Worm (Caenorhabditis elegans) whole organism, early embryonic: ENCODE measurements around the gene atp-2.

ENCODE experiments used
- B0310.2 ChIP-seq: sonication (generic microtip); optimal IDR thresholded peaks from 2 replicates; lab custom pipeline; 2016; ENCODE audit warnings: mild to moderate bottlenecking, missing genetic modification characterization, missing compliant biosample characterization
- F13C5.2 ChIP-seq: sonication (generic microtip); optimal IDR thresholded peaks from 2 replicates; lab custom pipeline; 2017; ENCODE audit warnings: mild to moderate bottlenecking, missing genetic modification characterization, inconsistent platforms, missing compliant biosample characterization
- aly-1 ChIP-seq: sonication (generic microtip); optimal IDR thresholded peaks from 2 replicates; lab custom pipeline; 2016; ENCODE audit warnings: missing genetic modification characterization, missing compliant biosample characterization
- ama-1 ChIP-seq: fragments of 150-350 bp; optimal IDR thresholded peaks from 2 replicates; lab custom pipeline; 2014
- ceh-13 ChIP-seq: fragments of 200-800 bp; sonication (Bioruptor generic); optimal IDR thresholded peaks from 2 replicates; lab custom pipeline; 2018; ENCODE audit warnings: mild to moderate bottlenecking, missing genetic modification characterization, missing compliant biosample characterization
- ceh-36 ChIP-seq: sonication (generic microtip); optimal IDR thresholded peaks from 2 replicates; lab custom pipeline; 2016; ENCODE audit warnings: missing genetic modification characterization, inconsistent platforms, missing compliant biosample characterization
- ets-7 ChIP-seq: sonication (generic microtip); optimal IDR thresholded peaks from 2 replicates; lab custom pipeline; 2016; ENCODE audit warnings: missing genotype, missing genetic modification characterization, missing compliant biosample characterization
- flt-1 ChIP-seq: fragments of 200-800 bp; sonication (Bioruptor generic); IDR thresholded peaks from 2 replicates; pipeline ENCODE4 v1.3.6; 2022; ENCODE audit warnings: missing genetic modification characterization, missing compliant biosample characterization
- hmbx-1 ChIP-seq: sonication (generic microtip); optimal IDR thresholded peaks from 2 replicates; lab custom pipeline; 2016; ENCODE audit warnings: mild to moderate bottlenecking, missing genetic modification characterization, missing compliant biosample characterization
- hmg-4 ChIP-seq: fragments of 200-800 bp; sonication (Bioruptor generic); optimal IDR thresholded peaks from 2 replicates; lab custom pipeline; 2018; ENCODE audit warnings: mild to moderate bottlenecking, missing genetic modification characterization, missing compliant biosample characterization
- hnd-1 ChIP-seq: sonication (generic microtip); optimal IDR thresholded peaks from 2 replicates; lab custom pipeline; 2016; ENCODE audit warnings: missing genetic modification characterization, missing compliant biosample characterization
- pes-1 ChIP-seq: fragments of 200-800 bp; sonication (Bioruptor generic); IDR thresholded peaks from 2 replicates; pipeline ENCODE4 v1.3.6; 2022; ENCODE audit warnings: missing genetic modification reagents, missing genetic modification characterization, missing compliant biosample characterization
- scrt-1 ChIP-seq: fragments of 200-800 bp; sonication (Bioruptor generic); IDR thresholded peaks from 2 replicates; pipeline ENCODE4 v1.3.6; 2022; ENCODE audit warnings: missing genetic modification characterization, missing compliant biosample characterization
- sea-1 ChIP-seq: fragments of 200-800 bp; sonication (Bioruptor generic); conservative IDR thresholded peaks from 2 replicates; pipeline ENCODE4 v1.3.6; 2022; ENCODE audit warnings: missing genetic modification characterization, missing compliant biosample characterization
- tbx-11 ChIP-seq: fragments of 200-800 bp; sonication (Bioruptor generic); IDR thresholded peaks from 2 replicates; pipeline ENCODE4 v1.3.6; 2022; ENCODE audit warnings: missing genetic modification characterization, missing compliant biosample characterization
- tbx-37 ChIP-seq: fragments of 200-800 bp; sonication (Bioruptor generic); conservative IDR thresholded peaks from 2 replicates; pipeline ENCODE4 v1.3.6; 2022; ENCODE audit warnings: missing genetic modification reagents, missing genetic modification characterization, missing compliant biosample characterization
- tra-4 ChIP-seq: sonication (generic microtip); optimal IDR thresholded peaks from 2 replicates; lab custom pipeline; 2017; ENCODE audit warnings: missing genetic modification characterization, missing compliant biosample characterization

Gene atp-2

ce11 chrIII:5222777-5223176 is 5.4 kb upstream of the atp-2 start:
- TF ChIP-seq tra-4 (tag; lab: Kevin White, UChicago) = no peak
- no peak for TF ChIP-seq aly-1 (tag; lab: Kevin White, UChicago)
- no peak for TF ChIP-seq scrt-1 (GFP tag; lab: Robert Waterston, UW)
- TF ChIP-seq ets-7 (tag; lab: Kevin White, UChicago) = no peak
- TF ChIP-seq tbx-11 (GFP tag; lab: Robert Waterston, UW) = no peak
- TF ChIP-seq hnd-1 (tag; lab: Kevin White, UChicago) = no peak

ce11 chrIII:5224908-5225307 is 3.3 kb upstream of the atp-2 start:
- TF ChIP-seq hnd-1 (tag; lab: Kevin White, UChicago) (no peak), aly-1 (tag; lab: Kevin White, UChicago) (no peak), B0310.2 (no peak), tbx-11 (GFP tag; lab: Robert Waterston, UW) (no peak), F13C5.2 (tag; lab: Kevin White, UChicago) (no peak), pes-1 (GFP tag; lab: Robert Waterston, UW) (no peak), sea-1 (GFP tag; lab: Robert Waterston, UW) (no peak), ama-1 (no peak), flt-1 (GFP tag; lab: Robert Waterston, UW) (no peak), scrt-1 (GFP tag; lab: Robert Waterston, UW) (no peak)

ce11 chrIII:5225321-5225720 is 2.9 kb upstream of the atp-2 start, which contains the start of gene nex-1:
Gene nex-1 (plus strand): TSS chrIII:5225621.
- TF ChIP-seq B0310.2 (no peak), ceh-13 (GFP tag; lab: Kevin White, UChicago) (no peak)

ce11 chrIII:5228839-5229238 is 622 bp downstream of the atp-2 start:
- TF ChIP-seq ceh-36 (tag; lab: Kevin White, UChicago) (no peak), hmg-4 (GFP tag; lab: Kevin White, UChicago) (no peak), tbx-37 (GFP tag; lab: Robert Waterston, UW) (no peak), B0310.2 (no peak), ets-7 (tag; lab: Kevin White, UChicago) (no peak), F13C5.2 (tag; lab: Kevin White, UChicago) (no peak), aly-1 (tag; lab: Kevin White, UChicago) (no peak), hnd-1 (tag; lab: Kevin White, UChicago) (no peak), hmbx-1 (tag; lab: Kevin White, UChicago) (no peak), scrt-1 (GFP tag; lab: Robert Waterston, UW) (no peak), sea-1 (GFP tag; lab: Robert Waterston, UW) (no peak), ceh-13 (GFP tag; lab: Kevin White, UChicago) (no peak), tbx-11 (GFP tag; lab: Robert Waterston, UW) (no peak), tra-4 (tag; lab: Kevin White, UChicago) (no peak), flt-1 (GFP tag; lab: Robert Waterston, UW) (no peak), ama-1 (no peak), pes-1 (GFP tag; lab: Robert Waterston, UW) (no peak)

- TF ChIP-seq hmbx-1 (tag; lab: Kevin White, UChicago) (no peak), hnd-1 (tag; lab: Kevin White, UChicago) (no peak), scrt-1 (GFP tag; lab: Robert Waterston, UW) (no peak), tbx-37 (GFP tag; lab: Robert Waterston, UW) (no peak), aly-1 (tag; lab: Kevin White, UChicago) (no peak), tbx-11 (GFP tag; lab: Robert Waterston, UW) (no peak), ama-1 (no peak), ceh-13 (GFP tag; lab: Kevin White, UChicago) (no peak), B0310.2 (no peak), ets-7 (tag; lab: Kevin White, UChicago) (no peak), pes-1 (GFP tag; lab: Robert Waterston, UW) (no peak), F13C5.2 (tag; lab: Kevin White, UChicago) (no peak), ceh-36 (tag; lab: Kevin White, UChicago) (no peak), hmg-4 (GFP tag; lab: Kevin White, UChicago) (no peak), tra-4 (tag; lab: Kevin White, UChicago) (no peak), sea-1 (GFP tag; lab: Robert Waterston, UW) (no peak), flt-1 (GFP tag; lab: Robert Waterston, UW) (no peak)
Observed at ce11 chrIII:5229511-5230250, 1.5 kb downstream of the atp-2 start.

- no peak for TF ChIP-seq ceh-13 (GFP tag; lab: Kevin White, UChicago)
Observed at ce11 chrIII:5230415-5230814, 2.2 kb downstream of the atp-2 start, which contains the start of gene prmt-5. Gene prmt-5 (plus strand): TSS chrIII:5230555.

ce11 chrIII:5233140-5233539 is 4.9 kb downstream of the atp-2 start:
- no peak for TF ChIP-seq tbx-11 (GFP tag; lab: Robert Waterston, UW)
- TF ChIP-seq hmg-4 (GFP tag; lab: Kevin White, UChicago) = no peak
- TF ChIP-seq ceh-36 (tag; lab: Kevin White, UChicago) = no peak
- TF ChIP-seq F13C5.2 (tag; lab: Kevin White, UChicago) = no peak
- TF ChIP-seq ceh-13 (GFP tag; lab: Kevin White, UChicago) = no peak
- no peak for TF ChIP-seq hmbx-1 (tag; lab: Kevin White, UChicago)
- TF ChIP-seq hnd-1 (tag; lab: Kevin White, UChicago) = no peak
- no peak for TF ChIP-seq scrt-1 (GFP tag; lab: Robert Waterston, UW)
- no peak for TF ChIP-seq ets-7 (tag; lab: Kevin White, UChicago)
- no peak for TF ChIP-seq pes-1 (GFP tag; lab: Robert Waterston, UW)
- no peak for TF ChIP-seq tbx-37 (GFP tag; lab: Robert Waterston, UW)
- TF ChIP-seq ama-1 = no peak
- no peak for TF ChIP-seq aly-1 (tag; lab: Kevin White, UChicago)
- no peak for TF ChIP-seq B0310.2
